Fruit fly (Drosophila melanogaster): ENCODE data around the gene CG34012.
A peak's percentile ranks its signal among the peaks of the same experiment; 100 is the strongest.

CG34012 gene

dm6 chr3L:11109454-11109853 is at the start of gene CG34012, which contains the start of gene emei:
Gene CG34012 (minus strand): TSS chr3L:11109505.
Gene emei (plus strand): TSS chr3L:11109690.
- TF ChIP-seq Hr38 (GFP tag; optimal IDR thresholded peaks at IDR 0.05) (no peak), Eip93F (GFP tag; optimal IDR thresholded peaks at IDR 0.05) (no peak), Sox14 (GFP tag; optimal IDR thresholded peaks at IDR 0.05) (peak; percentile 6)

- TF ChIP-seq eg (GFP tag; IDR thresholded peaks at IDR 0.05) (peak; percentile 81), CG10631 (GFP tag; optimal IDR thresholded peaks at IDR 0.05) (peak; percentile 53), CG3919 (GFP tag; optimal IDR thresholded peaks at IDR 0.05) (peak; percentile 41), CG8632 (GFP tag; optimal IDR thresholded peaks at IDR 0.05) (no peak), salr (GFP tag; optimal IDR thresholded peaks at IDR 0.05) (peak in 1 of 2 experiments; percentile 35), Sox102F (GFP tag; optimal IDR thresholded peaks at IDR 0.05) (no peak), net (GFP tag; optimal IDR thresholded peaks at IDR 0.05) (peak; percentile 57), CG34406 (GFP tag; optimal IDR thresholded peaks at IDR 0.05) (peak; percentile 6), CG11902 (GFP tag; optimal IDR thresholded peaks at IDR 0.05) (no peak), CG6792 (GFP tag; optimal IDR thresholded peaks at IDR 0.05) (no peak), CG10669 (GFP tag; optimal IDR thresholded peaks at IDR 0.05) (no peak), ss (GFP tag; optimal IDR thresholded peaks at IDR 0.05) (no peak), CG11294 (GFP tag; IDR thresholded peaks at IDR 0.05) (peak; percentile 60), vri (GFP tag; optimal IDR thresholded peaks at IDR 0.05) (no peak), CG6276 (GFP tag; optimal IDR thresholded peaks at IDR 0.05) (peak; percentile 62), OdsH (GFP tag; optimal IDR thresholded peaks at IDR 0.05) (peak; percentile 61), fd85E (GFP tag; optimal IDR thresholded peaks at IDR 0.05) (no peak), Ets96B (tag; optimal IDR thresholded peaks at IDR 0.05) (no peak), CG31627 (GFP tag; optimal IDR thresholded peaks at IDR 0.05) (peak; percentile 38), CG6808 (GFP tag; optimal IDR thresholded peaks at IDR 0.05) (peak; percentile 14), pdm3 (GFP tag; optimal IDR thresholded peaks at IDR 0.05) (peak; percentile 62), Gug (GFP tag; IDR thresholded peaks at IDR 0.05) (peak; percentile 69; the same call in 1 of the 2 replicates), CG6163 (GFP tag; IDR thresholded peaks at IDR 0.05) (peak; percentile 70), CG7368 (GFP tag; optimal IDR thresholded peaks at IDR 0.05) (no peak), esn (GFP tag; optimal IDR thresholded peaks at IDR 0.05) (peak; percentile 32), lz (GFP tag; optimal IDR thresholded peaks at IDR 0.05) (peak; percentile 20), achi (GFP tag; optimal IDR thresholded peaks at IDR 0.05) (peak; percentile 59), CG9139 (GFP tag; optimal IDR thresholded peaks at IDR 0.05) (no peak), CG3032 (tag; optimal IDR thresholded peaks at IDR 0.05) (peak; percentile 5), Hr4 (GFP tag; optimal IDR thresholded peaks at IDR 0.05) (peak; percentile 71), CG16779 (tag; optimal IDR thresholded peaks at IDR 0.05) (no peak), cyc (GFP tag; optimal IDR thresholded peaks at IDR 0.05) (no peak), spab (GFP tag; optimal IDR thresholded peaks at IDR 0.05) (no peak), CG15336 (GFP tag; IDR thresholded peaks at IDR 0.05) (peak; percentile 85), Sox15 (GFP tag; optimal IDR thresholded peaks at IDR 0.05) (no peak), dac (GFP tag; optimal IDR thresholded peaks at IDR 0.05) (no peak), CG8119 (GFP tag; IDR thresholded peaks at IDR 0.05) (peak; percentile 82; the same call in 2 of the 3 replicates), Eip75B (GFP tag; optimal IDR thresholded peaks at IDR 0.05) (no peak), CG4318 (GFP tag; optimal IDR thresholded peaks at IDR 0.05) (peak; percentile 38), fd59A (GFP tag; optimal IDR thresholded peaks at IDR 0.05) (no peak), CG1621 (tag; optimal IDR thresholded peaks at IDR 0.05) (no peak), svp (GFP tag) (no peak), acj6 (GFP tag; optimal IDR thresholded peaks at IDR 0.05) (peak; percentile 54), Smox (GFP tag; optimal IDR thresholded peaks at IDR 0.05) (peak; percentile 26), CG32006 (GFP tag; optimal IDR thresholded peaks at IDR 0.05) (peak; percentile 70), fkh (GFP tag; optimal IDR thresholded peaks at IDR 0.05) (no peak), topi (GFP tag; optimal IDR thresholded peaks at IDR 0.05) (peak; percentile 16), Ets21C (GFP tag; optimal IDR thresholded peaks at IDR 0.05) (no peak), Eip93F (GFP tag; optimal IDR thresholded peaks at IDR 0.05) (no peak)
These were observed 46.1 kb upstream of the CG34012 start for dm6 chr3L:11155380-11155779.

Data from whole organism, prepupa.